Fruit fly (Drosophila melanogaster): ENCODE measurements around the gene CG34174.

CG34174 gene

dm6 chr2L:2226259-2227121 is 12.4 kb downstream of the CG34174 start, which contains the start of the genes CG15387 and sau (continued):
- TF ChIP-seq CG3407 (GFP tag; optimal IDR thresholded peaks at IDR 0.05) (peak; percentile 84), Doc3 (GFP tag; IDR thresholded peaks at IDR 0.05; ENCODE audit: partially characterized antibody) (peak; percentile 97), kay (GFP tag; optimal IDR thresholded peaks at IDR 0.05) (peak; percentile 89), CG10462 (GFP tag; optimal IDR thresholded peaks at IDR 0.05) (peak; percentile 73), pan (optimal IDR thresholded peaks at IDR 0.05) (no peak), pan (GFP tag; optimal IDR thresholded peaks at IDR 0.05 in 1 of 2, IDR thresholded peaks at IDR 0.05 in 1 of 2) (peak in 1 of 2 experiments; percentile 87), Myb (GFP tag; optimal IDR thresholded peaks at IDR 0.05) (peak; percentile 80), en (GFP tag; optimal IDR thresholded peaks at IDR 0.05) (peak; percentile 77), CG3163 (GFP tag; optimal IDR thresholded peaks at IDR 0.05) (peak; percentile 79), CG6791 (GFP tag; IDR thresholded peaks at IDR 0.05; ENCODE audit: partially characterized antibody) (peak; percentile 84), gcm (GFP tag; optimal IDR thresholded peaks at IDR 0.05) (peak; percentile 68), CG4707 (GFP tag; optimal IDR thresholded peaks at IDR 0.05) (peak; percentile 52), CG8944 (GFP tag; optimal IDR thresholded peaks at IDR 0.05) (peak; percentile 93), Sry-δ (GFP tag; optimal IDR thresholded peaks at IDR 0.05) (peak; percentile 97), E2f2 (GFP tag; IDR thresholded peaks at IDR 0.05) (peak; percentile 65), CG2712 (tag; optimal IDR thresholded peaks at IDR 0.05) (peak; percentile 89)

dm6 chr2L:2227316-2227715 is 13.2 kb downstream of the CG34174 start:
- no peak for TF ChIP-seq CG1647 (GFP tag; optimal IDR thresholded peaks at IDR 0.05)
- TF ChIP-seq CG10209 (GFP tag; optimal IDR thresholded peaks at IDR 0.05), result peak; percentile 19
- no peak for TF ChIP-seq CG7271 (tag; optimal IDR thresholded peaks at IDR 0.05)
- no peak for TF ChIP-seq CG16815 (GFP tag; optimal IDR thresholded peaks at IDR 0.05)
- TF ChIP-seq sd (tag; optimal IDR thresholded peaks at IDR 0.05), result no peak
- TF ChIP-seq Blimp-1 (GFP tag; optimal IDR thresholded peaks at IDR 0.05), result peak; percentile 47
- TF ChIP-seq CG16863 (GFP tag; optimal IDR thresholded peaks at IDR 0.05), result peak; percentile 42
- peak; percentile 29; the same call in 1 of the 2 replicates for TF ChIP-seq lmd (GFP tag; IDR thresholded peaks at IDR 0.05)
- TF ChIP-seq mirr (GFP tag; optimal IDR thresholded peaks at IDR 0.05), result no peak
- no peak for TF ChIP-seq CG9727 (GFP tag; optimal IDR thresholded peaks at IDR 0.05)
- TF ChIP-seq CG13775 (GFP tag; optimal IDR thresholded peaks at IDR 0.05), result no peak
- no peak for TF ChIP-seq Hr39 (optimal IDR thresholded peaks at IDR 0.05)
- peak; percentile 53; the same call in 1 of the 3 replicates for TF ChIP-seq sr (GFP tag; IDR thresholded peaks at IDR 0.05)
- TF ChIP-seq Doc3 (GFP tag; IDR thresholded peaks at IDR 0.05; ENCODE audit: partially characterized antibody), result no peak
- no peak for TF ChIP-seq vnd (GFP tag; IDR thresholded peaks at IDR 0.05; ENCODE audit: partially characterized antibody)
- TF ChIP-seq pan (optimal IDR thresholded peaks at IDR 0.05), result no peak
- TF ChIP-seq pan (GFP tag; optimal IDR thresholded peaks at IDR 0.05 in 1 of 2, IDR thresholded peaks at IDR 0.05 in 1 of 2), result peak in 1 of 2 experiments; percentile 63
- no peak for TF ChIP-seq dmrt11E (tag; optimal IDR thresholded peaks at IDR 0.05)
- TF ChIP-seq shn (GFP tag; optimal IDR thresholded peaks at IDR 0.05), result peak; percentile 34
- peak; percentile 49 for TF ChIP-seq nom (GFP tag; optimal IDR thresholded peaks at IDR 0.05)
- TF ChIP-seq amos (GFP tag; IDR thresholded peaks at IDR 0.05; ENCODE audit: partially characterized antibody), result no peak
- TF ChIP-seq Fer2 (tag; optimal IDR thresholded peaks at IDR 0.05), result no peak
- no peak for TF ChIP-seq sc (optimal IDR thresholded peaks at IDR 0.05)
- TF ChIP-seq sc (GFP tag; optimal IDR thresholded peaks at IDR 0.05), result no peak
- TF ChIP-seq tup (GFP tag; optimal IDR thresholded peaks at IDR 0.05), result no peak
- no peak for TF ChIP-seq CG4854 (GFP tag; optimal IDR thresholded peaks at IDR 0.05)
- peak; percentile 69 for TF ChIP-seq gem (tag; optimal IDR thresholded peaks at IDR 0.05)
- TF ChIP-seq psq (GFP tag; optimal IDR thresholded peaks at IDR 0.05), result no peak
- TF ChIP-seq CG15011 (GFP tag; optimal IDR thresholded peaks at IDR 0.05), result no peak
- no peak for TF ChIP-seq CG5245 (GFP tag; optimal IDR thresholded peaks at IDR 0.05)
- no peak for TF ChIP-seq CG3065 (GFP tag; optimal IDR thresholded peaks at IDR 0.05)
- no peak for TF ChIP-seq CG2129 (GFP tag; IDR thresholded peaks at IDR 0.05; ENCODE audit: partially characterized antibody)
- peak; percentile 34; the same call in 1 of the 3 replicates for TF ChIP-seq gce (GFP tag; IDR thresholded peaks at IDR 0.05)
- no peak for TF ChIP-seq croc (GFP tag; conservative IDR thresholded peaks at IDR 0.05)
- no peak for TF ChIP-seq CG17612 (GFP tag; IDR thresholded peaks at IDR 0.05)

Data from whole organism, embryonic.